Worm (Caenorhabditis elegans): Measurements from ENCODE around the gene aagr-3.

The aagr-3 gene

ce11 chrV:9690728-9691127 is 38.6 kb downstream of the aagr-3 start (continued):
- TF ChIP-seq rnt-1 (tag; optimal IDR thresholded peaks at IDR 0.05), result peak; percentile 35
- no peak for TF ChIP-seq vab-15 (tag; optimal IDR thresholded peaks at IDR 0.05)
- no peak for TF ChIP-seq nhr-11 (tag; optimal IDR thresholded peaks at IDR 0.05)

DNA sequence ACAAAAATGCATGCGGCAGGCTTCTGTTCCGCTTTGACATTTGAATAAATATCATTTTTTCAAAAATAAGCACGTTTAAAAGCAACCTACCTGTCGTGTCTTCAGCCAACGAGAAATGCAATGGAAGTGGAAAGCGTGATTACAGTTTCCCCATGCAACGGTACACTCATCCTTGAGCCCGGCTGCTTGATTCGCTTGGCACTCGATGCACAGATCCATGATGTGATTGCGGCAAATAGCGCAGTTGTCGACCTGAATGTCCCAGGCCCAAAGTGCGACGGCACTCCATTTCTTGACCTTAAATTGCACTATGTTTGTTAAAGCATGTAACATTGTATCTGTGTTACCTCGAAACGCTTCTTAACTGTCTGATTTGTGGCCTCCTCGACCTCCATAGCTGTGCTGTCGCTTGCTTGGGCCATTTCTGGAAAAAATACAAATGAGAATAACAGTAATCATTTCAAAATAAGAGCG is 39.2 kb downstream of the aagr-3 start, which contains the start of gene rbx-1:
rbx-1 (minus strand) TSS at position 424 of the 474 bp plus-strand sequence.
- TF ChIP-seq efl-1 (optimal IDR thresholded peaks at IDR 0.05) (no peak), efl-1 (GFP tag; optimal IDR thresholded peaks at IDR 0.05 in 1 of 2) (peak in 1 of 2 experiments; percentile 91), vab-15 (tag; optimal IDR thresholded peaks at IDR 0.05) (no peak)

DNA sequence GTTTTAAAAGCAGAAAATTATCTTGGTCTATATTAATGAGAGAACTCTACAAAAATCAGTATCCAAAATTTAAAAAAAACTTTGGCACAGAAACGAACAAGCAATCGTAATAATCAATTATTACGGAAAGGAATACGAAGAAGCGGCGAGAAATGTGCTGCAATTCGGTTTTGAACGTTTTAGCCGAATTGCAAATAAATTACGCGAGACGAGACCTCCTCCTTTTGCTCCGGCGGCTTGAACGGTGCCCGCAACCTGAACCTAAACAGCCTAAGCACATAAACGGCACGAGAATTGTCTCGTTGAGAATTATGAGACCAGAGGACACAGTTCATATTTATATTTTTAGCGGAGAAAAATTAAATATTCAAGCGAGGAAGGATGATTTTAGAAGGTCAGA is 39.9 kb downstream of the aagr-3 start:
- TF ChIP-seq nhr-11 (tag; optimal IDR thresholded peaks at IDR 0.05) (no peak), mdl-1 (tag; optimal IDR thresholded peaks at IDR 0.05) (no peak), blmp-1 (tag; optimal IDR thresholded peaks at IDR 0.05) (no peak), C34B4.2 (tag; optimal IDR thresholded peaks at IDR 0.05) (no peak), nhr-20 (tag; optimal IDR thresholded peaks at IDR 0.05) (no peak), lin-14 (GFP tag; optimal IDR thresholded peaks at IDR 0.05) (no peak), C04F5.9 (tag; optimal IDR thresholded peaks at IDR 0.05) (no peak), unc-86 (tag; optimal IDR thresholded peaks at IDR 0.05) (no peak), egl-27 (tag; optimal IDR thresholded peaks at IDR 0.05) (no peak), nhr-19 (GFP tag; conservative IDR thresholded peaks at IDR 0.05) (no peak), fos-1 (tag; optimal IDR thresholded peaks at IDR 0.05) (no peak), F16B12.6 (tag; optimal IDR thresholded peaks at IDR 0.05) (no peak), egl-13 (tag; optimal IDR thresholded peaks at IDR 0.05) (no peak), snpc-4 (tag; optimal IDR thresholded peaks at IDR 0.05) (no peak), rnt-1 (tag; optimal IDR thresholded peaks at IDR 0.05) (no peak), dpl-1 (GFP tag; optimal IDR thresholded peaks at IDR 0.05) (no peak), nhr-71 (tag; optimal IDR thresholded peaks at IDR 0.05) (no peak), mep-1 (tag; optimal IDR thresholded peaks at IDR 0.05) (no peak), efl-1 (optimal IDR thresholded peaks at IDR 0.05) (no peak), efl-1 (GFP tag; optimal IDR thresholded peaks at IDR 0.05 in 1 of 2) (no peak)

DNA sequence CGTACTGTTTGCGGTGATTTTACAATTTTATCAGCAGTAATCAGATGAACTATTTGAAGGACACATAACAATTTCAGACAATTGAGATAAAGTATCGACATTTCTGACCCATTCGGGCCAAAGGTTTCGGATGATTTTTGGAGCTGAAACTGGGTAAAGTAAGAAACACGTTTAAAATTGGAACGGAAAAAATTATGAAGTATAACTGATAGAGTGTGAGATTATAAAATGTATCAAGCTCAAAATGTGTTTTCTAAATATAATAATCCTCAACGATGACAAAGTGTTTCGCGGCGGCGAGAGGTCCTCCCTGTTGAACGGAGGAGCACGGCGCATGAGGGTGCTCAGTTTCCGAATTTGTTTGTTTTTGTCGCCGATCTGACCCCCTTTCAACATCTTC is 43.8 kb downstream of the aagr-3 start, which contains the start of gene ZK287.4:
ZK287.4 (minus strand) TSS at position 101 of the 400 bp plus-strand sequence.
- TF ChIP-seq C16A3.4 (tag; optimal IDR thresholded peaks at IDR 0.05) (no peak), irx-1 (tag; optimal IDR thresholded peaks at IDR 0.05) (no peak), C04F5.9 (tag; optimal IDR thresholded peaks at IDR 0.05) (no peak), fkh-8 (tag; optimal IDR thresholded peaks at IDR 0.05) (no peak)

DNA sequence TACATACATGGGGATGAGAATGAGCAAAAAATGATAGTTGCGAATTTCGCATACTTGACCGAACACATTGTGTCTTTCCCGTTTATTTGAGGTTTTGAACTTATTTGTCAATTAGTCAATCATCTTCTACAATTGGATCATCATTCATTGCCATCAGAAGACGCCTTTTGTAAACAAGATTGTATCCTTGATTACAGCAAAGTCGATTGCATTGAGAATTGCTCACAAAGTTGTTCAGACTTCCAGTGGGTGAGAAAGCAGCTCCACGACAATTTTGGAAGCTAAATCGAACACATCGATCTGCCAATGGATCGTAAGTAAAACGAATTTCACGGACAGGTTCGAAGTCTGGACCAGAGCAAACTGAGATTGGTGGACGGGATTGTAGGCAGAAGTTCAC is 49.1 kb downstream of the aagr-3 start:
- no peak for TF ChIP-seq sup-37 (GFP tag; optimal IDR thresholded peaks at IDR 0.05)
- no peak for TF ChIP-seq nhr-71 (tag; optimal IDR thresholded peaks at IDR 0.05)
- TF ChIP-seq zip-4 (GFP tag; optimal IDR thresholded peaks at IDR 0.05), result no peak
- no peak for TF ChIP-seq dsc-1 (tag; optimal IDR thresholded peaks at IDR 0.05)
- TF ChIP-seq fkh-10 (GFP tag; optimal IDR thresholded peaks at IDR 0.05), result no peak
- TF ChIP-seq efl-1 (optimal IDR thresholded peaks at IDR 0.05), result no peak
- TF ChIP-seq efl-1 (GFP tag; optimal IDR thresholded peaks at IDR 0.05 in 1 of 2), result peak in 1 of 2 experiments; percentile 38

DNA sequence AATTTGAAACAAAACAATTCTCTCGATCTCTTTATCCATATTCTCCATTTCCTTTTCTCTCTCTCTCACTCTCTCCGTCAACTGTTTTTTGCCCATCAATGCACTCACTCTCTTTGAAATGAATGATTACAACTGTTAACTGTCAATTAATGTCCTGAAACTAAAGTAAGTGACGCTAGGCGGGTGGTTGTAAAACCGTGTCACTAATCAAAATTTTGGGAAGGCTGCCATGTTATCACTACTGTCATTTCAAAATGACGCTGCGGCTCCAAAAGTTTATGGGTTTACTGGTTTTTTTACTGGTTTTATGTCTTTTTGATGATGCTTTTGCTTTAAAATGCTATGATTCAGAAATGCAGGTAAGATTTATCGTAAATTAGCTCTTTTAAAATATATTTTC is 50.1 kb downstream of the aagr-3 start, which contains the start of gene ZK287.9:
ZK287.9 (plus strand) TSS at position 192 of the 400 bp plus-strand sequence.
- TF ChIP-seq nhr-76 (tag; optimal IDR thresholded peaks at IDR 0.05) (no peak), lsy-2 (tag; optimal IDR thresholded peaks at IDR 0.05) (no peak), C16A3.4 (tag; optimal IDR thresholded peaks at IDR 0.05) (no peak), hlh-4 (tag; optimal IDR thresholded peaks at IDR 0.05) (no peak), nhr-77 (tag; optimal IDR thresholded peaks at IDR 0.05) (no peak), fkh-10 (GFP tag; optimal IDR thresholded peaks at IDR 0.05) (no peak), xbp-1 (tag; optimal IDR thresholded peaks at IDR 0.05) (no peak), zag-1 (tag; optimal IDR thresholded peaks at IDR 0.05) (no peak), dsc-1 (tag; optimal IDR thresholded peaks at IDR 0.05) (no peak), tbx-2 (tag; optimal IDR thresholded peaks at IDR 0.05) (no peak), nhr-84 (tag; optimal IDR thresholded peaks at IDR 0.05) (no peak), fkh-8 (tag; optimal IDR thresholded peaks at IDR 0.05) (no peak)
